Fruit fly (Drosophila melanogaster) ovary, adult (tissue): ENCODE results near the gene exex.

Experiments used
- CG17801 ChIP-seq: fragments of 200-800 bp; optimal IDR thresholded peaks from 2 replicates; lab custom pipeline; 2019; ENCODE audit warnings: missing biosample characterization, mild to moderate bottlenecking, missing genetic modification characterization, moderate library complexity; ENCODE audit not compliant: partially characterized antibody

exex gene

DNA sequence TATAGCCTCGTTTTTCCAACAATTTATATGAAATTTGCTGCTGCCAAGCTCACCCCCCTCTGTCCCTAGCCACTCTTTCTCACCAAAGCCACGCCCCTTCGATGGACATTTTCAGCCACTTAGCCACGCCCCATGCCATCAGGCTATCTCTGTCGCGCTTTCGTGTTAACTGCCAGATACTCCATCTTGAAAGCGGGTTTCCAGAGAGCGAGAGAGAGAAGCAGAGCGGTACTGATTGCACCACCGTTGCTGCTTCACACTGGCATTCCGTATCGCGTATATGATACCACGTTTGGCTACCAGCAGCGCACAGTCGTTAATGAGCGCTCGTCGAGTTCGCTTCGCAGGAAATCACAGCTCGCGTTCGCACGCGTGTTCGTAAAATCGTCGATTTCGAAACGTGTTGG lies at the start of gene exex:
Gene exex, plus strand, starts transcription at position 307 of the 407 bp plus-strand sequence.
- no peak for TF ChIP-seq CG17801 (GFP tag; lab: Kevin White, UChicago)

DNA sequence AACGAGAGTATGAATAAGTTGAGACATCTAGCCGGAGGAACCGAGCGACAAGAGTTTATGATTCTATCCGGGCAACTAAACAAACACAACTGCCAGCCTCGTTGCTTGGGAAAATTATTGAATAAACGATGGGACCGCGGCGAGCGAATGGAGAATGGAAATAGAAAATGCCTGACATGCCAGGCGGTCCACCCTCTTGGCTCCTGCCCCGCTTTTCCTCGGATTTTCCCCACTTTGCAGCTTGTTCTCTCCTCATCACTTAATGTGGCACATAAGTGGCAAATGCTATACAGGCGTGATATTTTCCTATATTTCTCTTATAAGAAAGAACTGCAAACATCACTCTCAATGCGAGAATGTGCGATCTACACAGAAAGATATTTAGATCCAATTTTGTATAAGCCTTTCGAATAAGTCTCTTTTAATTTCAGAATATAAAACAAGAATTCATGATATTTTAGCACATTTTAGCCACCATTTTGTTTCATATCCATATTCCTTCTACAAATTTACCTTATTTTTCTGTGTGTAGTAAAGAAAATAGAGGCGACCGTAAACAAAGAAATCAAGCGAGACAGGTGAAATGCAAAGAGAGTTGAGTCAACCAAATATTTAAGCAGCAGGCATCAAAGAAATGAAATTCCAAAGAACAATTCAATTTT lies 44.4 kb upstream of the exex start:
- peak; percentile 59 for TF ChIP-seq CG17801 (GFP tag; lab: Kevin White, UChicago)

DNA sequence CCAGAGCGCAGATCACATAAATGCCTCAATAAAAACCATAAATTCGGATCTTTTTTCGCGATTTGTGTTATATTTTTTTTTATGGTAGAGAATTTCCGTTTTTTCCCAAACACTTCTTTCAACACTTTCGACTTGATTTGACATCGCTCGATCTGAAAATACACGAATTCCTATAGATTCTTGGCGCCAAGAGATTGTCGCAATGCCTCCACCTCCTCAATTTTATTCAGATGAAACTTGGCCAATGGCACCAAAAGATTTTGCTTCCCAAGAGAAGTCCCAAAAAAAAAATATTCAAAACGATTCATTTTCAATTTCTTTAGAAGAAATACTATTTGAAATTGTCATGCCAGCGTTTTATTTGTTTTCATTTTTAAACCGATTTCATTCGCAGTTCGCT lies 43.4 kb upstream of the exex start:
- no peak for TF ChIP-seq CG17801 (GFP tag; lab: Kevin White, UChicago)

dm6 chr3L:7909695-7910463 lies 38.1 kb upstream of the exex start:
- TF ChIP-seq CG17801 (GFP tag; lab: Kevin White, UChicago), result no peak

DNA sequence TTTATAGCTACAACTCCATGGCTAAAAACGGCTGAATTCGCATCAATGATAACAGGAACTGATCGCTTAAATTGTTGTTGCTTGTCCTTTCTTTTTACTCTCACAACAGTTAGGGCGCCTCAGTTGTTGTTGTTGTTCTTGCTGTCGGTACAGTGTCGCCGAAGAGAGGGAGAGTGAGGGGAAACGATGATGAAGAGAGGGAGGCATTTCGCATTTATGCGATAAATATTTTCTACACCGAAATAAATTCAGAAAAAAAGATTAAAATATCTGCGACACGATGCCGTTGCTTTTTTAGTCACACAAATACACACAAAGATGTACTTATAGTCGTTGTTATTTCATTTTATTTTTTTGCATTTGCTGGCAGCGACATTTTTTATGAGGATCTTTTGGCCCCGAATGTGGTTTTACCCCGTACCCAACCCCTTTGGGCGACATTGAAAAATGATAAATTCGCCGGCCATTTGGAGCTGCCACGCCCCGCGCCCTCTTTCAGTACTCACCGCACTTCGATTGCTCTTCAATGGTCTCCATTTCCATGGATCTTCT lies 37.0 kb upstream of the exex start:
- TF ChIP-seq CG17801 (GFP tag; lab: Kevin White, UChicago), result no peak

DNA sequence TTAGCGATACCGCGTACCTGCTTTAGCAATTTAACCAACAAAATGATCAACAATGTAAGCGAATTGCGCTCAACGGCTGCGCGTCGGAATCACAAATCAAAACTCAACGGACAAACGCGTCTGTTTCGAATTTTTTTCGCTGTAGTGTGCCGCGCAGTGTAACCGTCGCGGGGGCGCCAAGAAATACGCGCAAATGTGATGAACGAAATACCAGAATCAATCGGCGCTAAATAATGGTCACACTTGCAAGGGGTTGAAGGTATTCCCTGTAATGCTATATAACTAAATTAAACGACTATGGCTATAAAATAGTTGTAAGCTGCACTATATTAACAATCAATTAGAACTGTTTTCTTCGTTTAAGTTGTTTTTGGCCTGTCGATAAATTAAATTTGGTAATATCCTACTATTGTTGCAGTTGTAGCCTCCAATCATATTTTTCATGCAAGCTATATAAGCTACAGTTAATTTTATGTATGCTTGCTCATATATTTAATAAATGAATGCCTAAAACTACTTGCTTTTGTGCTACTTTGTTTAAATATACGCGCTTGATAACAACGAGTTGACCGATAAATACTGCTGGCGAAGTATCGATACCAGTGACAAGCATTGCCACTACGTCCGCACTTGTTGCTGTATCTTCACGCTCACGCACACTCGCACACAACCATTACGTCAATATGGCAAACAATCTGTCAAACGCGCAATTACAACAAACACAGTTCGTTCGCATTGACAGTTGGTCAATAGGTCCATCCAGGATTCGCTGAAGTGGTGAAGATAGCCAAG lies 36.0 kb upstream of the exex start, which contains the start of the genes pbl and CG8281:
Gene pbl, minus strand, starts transcription at position 190 of the 792 bp plus-strand sequence.
Gene CG8281, plus strand, starts transcription at position 699 of the 792 bp plus-strand sequence.
- TF ChIP-seq CG17801 (GFP tag; lab: Kevin White, UChicago), result no peak

DNA sequence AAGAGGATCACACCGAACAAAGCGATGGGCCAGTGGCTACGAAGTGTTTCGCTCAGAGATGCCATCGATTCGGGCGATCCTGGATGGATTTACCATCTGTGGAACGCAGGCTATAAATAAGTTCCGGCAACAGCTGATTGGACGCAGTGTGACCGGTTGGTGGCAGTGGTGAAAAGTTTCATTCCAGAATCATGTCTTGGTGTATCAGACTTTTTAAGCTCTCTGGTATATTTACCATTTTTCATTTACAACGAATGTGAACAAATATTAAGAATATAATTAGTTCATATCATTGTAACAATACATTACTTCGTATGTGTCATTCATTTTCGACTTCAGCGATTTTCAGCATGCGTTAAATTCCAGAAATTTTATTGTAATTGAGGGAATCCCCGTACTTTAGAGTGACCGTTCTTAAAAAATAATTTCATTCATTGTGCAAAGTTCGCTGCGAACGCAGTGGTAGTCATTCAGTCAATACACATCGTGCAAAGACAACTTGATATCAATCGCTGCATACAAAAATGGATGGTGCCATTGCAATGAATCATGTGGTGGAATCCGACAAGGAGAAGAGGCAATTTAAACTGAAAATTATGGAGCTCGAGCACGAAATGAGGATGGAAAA lies 32.9 kb upstream of the exex start, which contains the start of gene Tmem43:
Gene Tmem43, minus strand, starts transcription at position 152 of the 628 bp plus-strand sequence.
- no peak for TF ChIP-seq CG17801 (GFP tag; lab: Kevin White, UChicago)

dm6 chr3L:7915808-7916619 lies 32.0 kb upstream of the exex start:
- no peak for TF ChIP-seq CG17801 (GFP tag; lab: Kevin White, UChicago)

DNA sequence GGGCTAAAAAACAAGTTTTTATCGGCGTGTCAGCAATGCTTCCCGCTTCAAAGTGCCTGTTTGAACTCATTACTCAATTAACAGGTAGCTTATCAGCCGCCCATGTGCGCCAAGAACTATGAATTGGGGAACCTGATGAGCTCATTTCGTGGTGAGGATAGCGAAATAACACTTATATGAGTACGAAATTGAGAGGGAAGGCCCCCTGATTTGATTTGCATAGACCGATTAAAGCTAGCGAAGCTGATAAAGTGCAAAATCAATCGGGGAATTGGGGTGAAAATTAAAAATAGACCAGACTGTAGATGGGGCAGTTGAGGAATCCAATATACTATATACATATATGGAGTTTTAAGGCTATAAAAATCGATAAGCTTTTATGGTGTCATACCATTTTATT lies 13.8 kb upstream of the exex start:
- no peak for TF ChIP-seq CG17801 (GFP tag; lab: Kevin White, UChicago)

- TF ChIP-seq CG17801 (GFP tag; lab: Kevin White, UChicago), result no peak
Observed at dm6 chr3L:7934857-7935256, 13.1 kb upstream of the exex start.

- no peak for TF ChIP-seq CG17801 (GFP tag; lab: Kevin White, UChicago)
Observed at dm6 chr3L:7935409-7935932, 12.5 kb upstream of the exex start.

- TF ChIP-seq CG17801 (GFP tag; lab: Kevin White, UChicago), result peak; percentile 16
Observed at dm6 chr3L:7935933-7936494, 12.0 kb upstream of the exex start, which contains the start of the genes syd and Srp9. Gene syd (minus strand): TSS chr3L:7936120. Gene Srp9 (plus strand): TSS chr3L:7936373.

DNA sequence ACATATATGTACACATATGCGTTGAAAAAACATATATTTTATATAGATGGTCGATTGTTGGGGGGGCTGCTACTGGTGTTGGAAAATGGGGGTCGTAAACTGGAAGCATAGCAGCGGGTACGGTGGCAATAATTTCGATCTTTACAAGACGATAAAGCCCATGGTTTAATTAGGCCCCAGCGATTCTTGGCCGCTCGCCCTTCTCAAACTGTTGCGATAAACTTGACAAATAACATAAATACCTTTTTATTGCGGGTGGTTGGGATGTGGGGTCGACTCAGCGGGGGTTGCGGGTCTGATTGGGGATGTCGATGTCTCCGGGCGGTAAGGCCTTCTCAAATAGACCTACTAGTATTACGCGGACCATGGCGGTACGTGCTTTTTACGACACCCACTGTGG lies 9.3 kb upstream of the exex start:
- no peak for TF ChIP-seq CG17801 (GFP tag; lab: Kevin White, UChicago)
